Fruit fly (Drosophila melanogaster) whole organism, embryonic: ENCODE results near the gene CG32246.

Source experiments
- ATbp ChIP-seq: fragments of 200-800 bp; sonication (Bioruptor generic); optimal IDR thresholded peaks from 2 replicates; lab custom pipeline; 2017; ENCODE audit warnings: missing biosample characterization, mild to moderate bottlenecking, missing genetic modification characterization, missing genetic modification reagents
- Abd-B ChIP-seq: fragments of 200-800 bp; sonication (Bioruptor generic); optimal IDR thresholded peaks from 2 replicates; lab custom pipeline; 2018; ENCODE audit warnings: missing biosample characterization, mild to moderate bottlenecking, missing genetic modification characterization, moderate library complexity
- Bteb2 ChIP-seq: fragments of 200-800 bp; sonication (Bioruptor generic); optimal IDR thresholded peaks from 2 replicates; lab custom pipeline; 2016; ENCODE audit warnings: missing biosample characterization, missing genetic modification characterization
- CG13296 ChIP-seq: fragments of 200-800 bp; sonication (Bioruptor generic); optimal IDR thresholded peaks from 3 replicates; lab custom pipeline; 2018; ENCODE audit warnings: missing biosample characterization, mild to moderate bottlenecking, missing genetic modification characterization
- CG15601 ChIP-seq: fragments of 200-800 bp; sonication (Bioruptor generic); optimal IDR thresholded peaks from 3 replicates; lab custom pipeline; 2019; ENCODE audit warnings: missing biosample characterization, mild to moderate bottlenecking, missing genetic modification characterization, moderate library complexity
- CG15696 ChIP-seq: fragments of 200-800 bp; sonication (Bioruptor generic); optimal IDR thresholded peaks from 2 replicates; lab custom pipeline; 2019; ENCODE audit warnings: missing biosample characterization, mild to moderate bottlenecking, missing genetic modification characterization, moderate library complexity
- CG17568 ChIP-seq: fragments of 200-800 bp; sonication (Bioruptor generic); optimal IDR thresholded peaks from 2 replicates; lab custom pipeline; 2018; ENCODE audit warnings: missing biosample characterization, mild to moderate bottlenecking, missing genetic modification characterization, moderate library complexity
- CG2120 ChIP-seq: fragments of 200-800 bp; sonication (Bioruptor generic); optimal IDR thresholded peaks from 3 replicates; lab custom pipeline; 2016; ENCODE audit warnings: missing biosample characterization, missing genetic modification characterization
- CG2678 ChIP-seq: fragments of 200-800 bp; sonication (Bioruptor generic); optimal IDR thresholded peaks from 3 replicates; lab custom pipeline; 2019; ENCODE audit warnings: missing biosample characterization, mild to moderate bottlenecking, missing genetic modification characterization, moderate library complexity
- CG31441 ChIP-seq: fragments of 200-800 bp; sonication (Bioruptor generic); IDR thresholded peaks from 2 replicates; pipeline ENCODE4 v1.3.6; 2022; ENCODE audit warnings: missing biosample characterization, missing genetic modification characterization
- CG32767 ChIP-seq: fragments of 200-800 bp; sonication (Bioruptor generic); IDR thresholded peaks from 2 replicates; pipeline ENCODE4 v1.3.6; 2022; ENCODE audit warnings: missing biosample characterization, missing genetic modification characterization
- CG34376 ChIP-seq: fragments of 200-800 bp; sonication (Bioruptor generic); optimal IDR thresholded peaks from 2 replicates; lab custom pipeline; 2018; ENCODE audit warnings: missing biosample characterization, mild to moderate bottlenecking, missing genetic modification characterization
- CG4282 ChIP-seq: fragments of 200-800 bp; sonication (Bioruptor generic); optimal IDR thresholded peaks from 2 replicates; lab custom pipeline; 2016; ENCODE audit warnings: missing biosample characterization, missing genetic modification characterization
- CG6254 ChIP-seq: fragments of 200-800 bp; sonication (Bioruptor generic); optimal IDR thresholded peaks from 3 replicates; lab custom pipeline; 2017; ENCODE audit warnings: mild to moderate bottlenecking, missing biosample characterization, missing genetic modification reagents, missing genetic modification characterization
- CG6765 ChIP-seq: fragments of 200-800 bp; sonication (Bioruptor generic); optimal IDR thresholded peaks from 3 replicates; lab custom pipeline; 2017; ENCODE audit warnings: missing biosample characterization, mild to moderate bottlenecking, missing genetic modification characterization
- CG7357 ChIP-seq: fragments of 200-800 bp; sonication (Bioruptor generic); IDR thresholded peaks from 3 replicates; pipeline ENCODE4 v1.3.6; 2022; ENCODE audit warnings: missing biosample characterization, missing genetic modification characterization
- CG7786 ChIP-seq: fragments of 200-800 bp; sonication (Bioruptor generic); optimal IDR thresholded peaks from 2 replicates; lab custom pipeline; 2016; ENCODE audit warnings: missing biosample characterization, missing genetic modification characterization
- CG7928 ChIP-seq: fragments of 200-800 bp; sonication (Bioruptor generic); optimal IDR thresholded peaks from 2 replicates; lab custom pipeline; 2017; ENCODE audit warnings: missing biosample characterization, mild to moderate bottlenecking, missing genetic modification characterization
- CG7987 ChIP-seq: fragments of 200-800 bp; sonication (Bioruptor generic); optimal IDR thresholded peaks from 2 replicates; lab custom pipeline; 2018; ENCODE audit warnings: missing biosample characterization, mild to moderate bottlenecking, missing genetic modification characterization, moderate library complexity
- Deaf1 ChIP-seq: fragments of 200-800 bp; optimal IDR thresholded peaks from 3 replicates; lab custom pipeline; 2019; ENCODE audit warnings: missing biosample characterization, mild to moderate bottlenecking, missing genetic modification characterization, moderate library complexity
- Dll ChIP-seq: fragments of 200-800 bp; sonication (Bioruptor generic); IDR thresholded peaks from 4 replicates; pipeline ENCODE4 v1.3.6; 2022; ENCODE audit warnings: missing biosample characterization, missing genetic modification characterization; ENCODE audit not compliant: partially characterized antibody
- Dref ChIP-seq: fragments of 200-800 bp; sonication (Bioruptor generic); IDR thresholded peaks from 2 replicates; pipeline ENCODE4 v1.3.6; 2022; ENCODE audit warnings: missing biosample characterization, missing genetic modification characterization
- Ets65A ChIP-seq: fragments of 200-800 bp; sonication (Bioruptor generic); peaks from one replicate; lab custom pipeline; 2016; ENCODE audit warnings: missing biosample characterization, missing genetic modification characterization
- HHEX ChIP-seq: fragments of 200-800 bp; sonication (Bioruptor generic); optimal IDR thresholded peaks from 3 replicates; lab custom pipeline; 2017; ENCODE audit warnings: missing biosample characterization, mild to moderate bottlenecking, missing genetic modification characterization, missing genetic modification reagents
- Hey ChIP-seq: fragments of 200-800 bp; sonication (Bioruptor generic); optimal IDR thresholded peaks from 3 replicates; lab custom pipeline; 2018; ENCODE audit warnings: missing biosample characterization, mild to moderate bottlenecking, missing genetic modification characterization
- Hr39 ChIP-seq: fragments of >200 bp; optimal IDR thresholded peaks from 2 replicates; lab custom pipeline; 2017
- Hr51 ChIP-seq, 2 experiments: fragments of 200-800 bp; sonication (Bioruptor generic); optimal IDR thresholded peaks; 2 replicates in 1 of 2; 3 replicates in 1 of 2; lab custom pipeline; 2016 to 2018; ENCODE audit warnings: missing biosample characterization in 2 of 2, missing genetic modification characterization in 2 of 2, mild to moderate bottlenecking in 1 of 2, moderate library complexity in 1 of 2
- Kr ChIP-seq: fragments of 200-800 bp; sonication (Bioruptor generic); optimal IDR thresholded peaks from 2 replicates; lab custom pipeline; 2017; ENCODE audit warnings: missing biosample characterization, mild to moderate bottlenecking, missing genetic modification characterization
- Lim3 ChIP-seq: fragments of 200-800 bp; sonication (Bioruptor generic); IDR thresholded peaks from 2 replicates; pipeline ENCODE4 v1.3.6; 2022; ENCODE audit warnings: missing biosample characterization, missing genetic modification characterization
- MESR4 ChIP-seq: fragments of 200-800 bp; sonication (Bioruptor generic); optimal IDR thresholded peaks from 2 replicates; lab custom pipeline; 2018; ENCODE audit warnings: missing biosample characterization, mild to moderate bottlenecking, missing genetic modification characterization, moderate library complexity
- Med ChIP-seq: fragments of 200-800 bp; sonication (Bioruptor generic); peaks from one replicate; lab custom pipeline; 2016; ENCODE audit warnings: missing biosample characterization, missing genetic modification characterization, mild to moderate bottlenecking, inconsistent platforms, moderate library complexity
- NC2α ChIP-seq: fragments of 200-800 bp; sonication (Bioruptor generic); optimal IDR thresholded peaks from 2 replicates; lab custom pipeline; 2016; ENCODE audit warnings: missing biosample characterization, missing genetic modification characterization
- Rx ChIP-seq: fragments of 200-800 bp; sonication (Bioruptor generic); IDR thresholded peaks from 2 replicates; pipeline ENCODE4 v1.3.6; 2022; ENCODE audit warnings: missing biosample characterization, missing genetic modification characterization
- Sry-β ChIP-seq: fragments of 200-800 bp; sonication (Bioruptor generic); optimal IDR thresholded peaks from 2 replicates; lab custom pipeline; 2018; ENCODE audit warnings: missing biosample characterization, mild to moderate bottlenecking, missing genetic modification characterization, moderate library complexity
- Stat92E ChIP-seq, 3 experiments: fragments of >200 bp in 2 of 3; fragments of 200-800 bp in 1 of 3; sonication (Bioruptor generic) in 1 of 3; optimal IDR thresholded peaks; 2 replicates each; lab custom pipeline; 2017 to 2019; ENCODE audit warnings: missing biosample characterization in 3 of 3, missing genetic modification characterization in 3 of 3, mild to moderate bottlenecking in 1 of 3, moderate library complexity in 1 of 3
- Tbp ChIP-seq: fragments of >200 bp; optimal IDR thresholded peaks from 2 replicates; lab custom pipeline; 2018; ENCODE audit warnings: missing biosample characterization, missing genetic modification characterization
- ara ChIP-seq: fragments of 200-800 bp; sonication (Bioruptor generic); IDR thresholded peaks from 2 replicates; pipeline ENCODE4 v1.3.6; 2022; ENCODE audit warnings: missing biosample characterization, missing genetic modification characterization
- bcd ChIP-seq: fragments of 200-800 bp; sonication (Bioruptor generic); optimal IDR thresholded peaks from 2 replicates; lab custom pipeline; 2017; ENCODE audit warnings: missing biosample characterization, mild to moderate bottlenecking, missing genetic modification characterization
- en ChIP-seq: fragments of 200-800 bp; sonication (Bioruptor generic); optimal IDR thresholded peaks from 2 replicates; lab custom pipeline; 2016; ENCODE audit warnings: missing biosample characterization, missing genetic modification characterization
- hth ChIP-seq: fragments of >200 bp; optimal IDR thresholded peaks from 2 replicates; lab custom pipeline; 2017; ENCODE audit warnings: inconsistent platforms
- kah ChIP-seq: fragments of 200-800 bp; sonication (Bioruptor generic); optimal IDR thresholded peaks from 2 replicates; lab custom pipeline; 2018; ENCODE audit warnings: missing biosample characterization, mild to moderate bottlenecking, missing genetic modification characterization
- lov ChIP-seq, 2 experiments: fragments of 200-800 bp in 1 of 2; fragments of >200 bp in 1 of 2; sonication (Bioruptor generic) in 1 of 2; IDR thresholded peaks in 1 of 2; optimal IDR thresholded peaks in 1 of 2; 2 replicates in 1 of 2; 3 replicates in 1 of 2; pipeline versions ENCODE4 v1.3.6 to Lab custom; 2017 to 2022; ENCODE audit warnings: missing biosample characterization in 1 of 2, missing genetic modification characterization in 1 of 2
- phol ChIP-seq: fragments of 200-800 bp; sonication (Bioruptor generic); optimal IDR thresholded peaks from 3 replicates; lab custom pipeline; 2018; ENCODE audit warnings: missing biosample characterization, mild to moderate bottlenecking, missing genetic modification characterization, moderate library complexity
- sim ChIP-seq: fragments of 200-800 bp; sonication (Bioruptor generic); IDR thresholded peaks from 2 replicates; pipeline ENCODE4 v1.3.6; 2022; ENCODE audit warnings: missing biosample characterization, missing genetic modification characterization
- sqz ChIP-seq: fragments of 200-800 bp; sonication (Bioruptor generic); optimal IDR thresholded peaks from 3 replicates; lab custom pipeline; 2018; ENCODE audit warnings: missing biosample characterization, mild to moderate bottlenecking, missing genetic modification characterization
- tna ChIP-seq: fragments of 200-800 bp; sonication (Bioruptor generic); IDR thresholded peaks from 2 replicates; pipeline ENCODE4 v1.3.6; 2022; ENCODE audit warnings: missing biosample characterization, missing genetic modification characterization; ENCODE audit not compliant: partially characterized antibody
- unc-4 ChIP-seq: fragments of 200-800 bp; sonication (Bioruptor generic); IDR thresholded peaks from 2 replicates; pipeline ENCODE4 v1.3.6; 2022; ENCODE audit warnings: missing biosample characterization, missing genetic modification characterization; ENCODE audit not compliant: partially characterized antibody
- z ChIP-seq: fragments of 200-800 bp; sonication (Bioruptor generic); IDR thresholded peaks from 3 replicates; pipeline ENCODE4 v1.3.6; 2022; ENCODE audit warnings: missing biosample characterization, missing genetic modification characterization

Gene CG32246

DNA sequence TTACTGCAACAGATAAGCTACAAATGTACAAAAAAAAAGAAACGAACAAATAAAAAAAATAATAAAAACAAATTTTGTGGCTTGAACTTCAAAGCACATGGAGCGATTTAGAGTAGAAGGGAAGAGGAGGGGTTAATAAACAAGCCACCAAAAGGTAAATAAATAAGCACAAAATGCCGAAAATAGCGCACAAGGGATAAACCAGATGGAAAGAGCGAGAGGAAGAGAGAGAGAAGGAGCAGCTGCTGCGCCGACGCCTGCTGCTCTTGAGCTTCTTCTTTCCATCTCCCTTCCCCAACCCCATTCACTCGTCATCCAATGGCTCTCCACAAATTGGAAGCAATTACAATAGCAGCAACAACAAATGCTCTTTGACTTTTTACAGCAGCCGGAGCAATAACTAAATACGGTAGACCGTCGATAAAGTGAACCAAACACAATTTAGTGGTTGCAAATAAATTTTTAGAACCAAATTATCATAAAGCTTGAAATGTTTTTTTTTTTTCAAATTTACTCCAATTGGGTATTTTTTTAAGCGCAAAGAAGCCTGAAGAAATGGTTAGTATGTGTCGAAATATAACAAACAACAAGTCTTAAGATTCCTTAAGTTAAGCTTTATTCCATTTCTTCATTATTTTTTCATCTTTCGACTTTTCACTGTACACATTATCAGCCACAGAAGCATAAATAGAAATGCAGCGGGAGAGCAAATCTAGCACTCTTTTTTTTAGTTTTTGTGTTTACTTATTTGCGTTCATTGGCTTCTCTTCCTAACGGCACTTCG lies 3.5 kb downstream of the CG32246 start (continued):
- TF ChIP-seq tna (GFP tag; lab: Robert Waterston, UW) (no peak), CG7786 (GFP tag; lab: Kevin White, UChicago) (peak; percentile 87), CG2678 (tag; lab: Kevin White, UChicago) (peak; percentile 95), Deaf1 (tag; lab: Kevin White, UChicago) (peak; percentile 51), Med (peak; percentile 96), Tbp (GFP tag; lab: Kevin White, UChicago) (no peak), Dll (GFP tag; lab: Robert Waterston, UW) (no peak), Sry-β (GFP tag; lab: Kevin White, UChicago) (no peak), ATbp (GFP tag; lab: Kevin White, UChicago) (peak; percentile 76), HHEX (GFP tag; lab: Kevin White, UChicago) (peak; percentile 85), Ets65A (GFP tag; lab: Kevin White, UChicago) (peak; percentile 99), CG7928 (peak; percentile 60), NC2α (peak; percentile 70), Rx (GFP tag; lab: Robert Waterston, UW) (peak; percentile 80), unc-4 (GFP tag; lab: Robert Waterston, UW) (no peak), en (GFP tag; lab: Kevin White, UChicago) (peak; percentile 68), CG32767 (GFP tag; lab: Robert Waterston, UW) (peak; percentile 80), Bteb2 (peak; percentile 67), sqz (peak; percentile 84), Hr51 (GFP tag; optimal IDR thresholded peaks at IDR 0.05; lab: Kevin White, UChicago) (peak; percentile 75 to 95), CG6254 (GFP tag; lab: Kevin White, UChicago) (peak; percentile 74), CG13296 (GFP tag; lab: Kevin White, UChicago) (peak; percentile 82), CG6765 (GFP tag; lab: Kevin White, UChicago) (peak; percentile 65), phol (peak; percentile 94), CG15601 (tag; lab: Kevin White, UChicago) (peak; percentile 85), Kr (GFP tag; lab: Kevin White, UChicago) (no peak), Stat92E (GFP tag; optimal IDR thresholded peaks at IDR 0.05; lab: Kevin White, UChicago) (peak in 1 of 3 experiments; percentile 67), CG7357 (GFP tag; lab: Robert Waterston, UW) (peak; percentile 83), CG7987 (GFP tag; lab: Kevin White, UChicago) (peak; percentile 45), hth (lab: Kevin White, UChicago) (no peak), bcd (GFP tag; lab: Kevin White, UChicago) (peak; percentile 90), ara (GFP tag; lab: Robert Waterston, UW) (peak; percentile 72; the same call in 1 of the 2 replicates), Hr39 (lab: Kevin White, UChicago) (no peak), z (GFP tag; lab: Robert Waterston, UW) (0 out of 3 replicates have a peak, but pooled peaks have one; percentile 46), sim (GFP tag; lab: Robert Waterston, UW) (0 out of 2 replicates have a peak, but pooled peaks have one; percentile 47), Lim3 (GFP tag; lab: Robert Waterston, UW) (peak; percentile 41), CG4282 (GFP tag; lab: Kevin White, UChicago) (peak; percentile 72), CG31441 (GFP tag; lab: Robert Waterston, UW) (peak; percentile 89), CG17568 (GFP tag; lab: Kevin White, UChicago) (peak; percentile 39), CG15696 (tag; lab: Kevin White, UChicago) (peak; percentile 85), lov (optimal IDR thresholded peaks at IDR 0.05; lab: Kevin White, UChicago) (no peak), lov (GFP tag; IDR thresholded peaks at IDR 0.05; lab: Robert Waterston, UW) (no peak), MESR4 (GFP tag; lab: Kevin White, UChicago) (no peak), CG34376 (GFP tag; lab: Kevin White, UChicago) (peak; percentile 45), CG2120 (peak; percentile 92), Dref (GFP tag; lab: Robert Waterston, UW) (no peak), Abd-B (GFP tag; lab: Kevin White, UChicago) (peak; percentile 91), Hey (tag; lab: Kevin White, UChicago) (no peak), kah (GFP tag; lab: Kevin White, UChicago) (peak; percentile 83)
